Fruit fly (Drosophila melanogaster) whole organism, embryonic: ENCODE measurements around the gene CG42827.

Experiments
- Asciz ChIP-seq: fragments of 200-800 bp; sonication (Bioruptor generic); optimal IDR thresholded peaks from 2 replicates; lab custom pipeline; 2017; ENCODE audit warnings: missing biosample characterization, mild to moderate bottlenecking, missing genetic modification characterization, missing genetic modification reagents
- B-H2 ChIP-seq: fragments of 200-800 bp; sonication (Bioruptor generic); optimal IDR thresholded peaks from 2 replicates; lab custom pipeline; 2018; ENCODE audit warnings: missing biosample characterization, mild to moderate bottlenecking, missing genetic modification characterization
- BEAF-32 ChIP-seq: fragments of 200-800 bp; sonication (Bioruptor generic); optimal IDR thresholded peaks from 3 replicates; lab custom pipeline; 2017; ENCODE audit warnings: missing biosample characterization, missing genetic modification characterization, mild to moderate bottlenecking, moderate library complexity, missing genetic modification reagents
- Bgb ChIP-seq: fragments of 200-800 bp; sonication (Bioruptor generic); IDR thresholded peaks from 2 replicates; pipeline ENCODE4 v1.3.6; 2022; ENCODE audit warnings: missing biosample characterization, missing genetic modification characterization; ENCODE audit not compliant: partially characterized antibody
- CG10431 ChIP-seq: fragments of 200-800 bp; sonication (Bioruptor generic); optimal IDR thresholded peaks from 3 replicates; lab custom pipeline; 2018; ENCODE audit warnings: missing biosample characterization, mild to moderate bottlenecking, missing genetic modification characterization
- CG10959 ChIP-seq: fragments of 200-800 bp; sonication (Bioruptor generic); IDR thresholded peaks from 2 replicates; pipeline ENCODE4 v1.3.6; 2022; ENCODE audit warnings: missing biosample characterization, missing genetic modification characterization
- CG12659 ChIP-seq: fragments of 200-800 bp; sonication (Bioruptor generic); optimal IDR thresholded peaks from 3 replicates; lab custom pipeline; 2017; ENCODE audit warnings: mild to moderate bottlenecking, missing biosample characterization, missing genetic modification reagents, missing genetic modification characterization
- CG13287 ChIP-seq: fragments of 200-800 bp; sonication (Bioruptor generic); IDR thresholded peaks from 2 replicates; pipeline ENCODE4 v1.3.6; 2022; ENCODE audit warnings: missing biosample characterization, missing genetic modification characterization; ENCODE audit not compliant: partially characterized antibody
- CG13624 ChIP-seq: fragments of 200-800 bp; sonication (Bioruptor generic); optimal IDR thresholded peaks from 2 replicates; lab custom pipeline; 2016; ENCODE audit warnings: missing biosample characterization, missing genetic modification characterization
- CG14965 ChIP-seq: fragments of 200-800 bp; sonication (Bioruptor generic); optimal IDR thresholded peaks from 2 replicates; lab custom pipeline; 2016; ENCODE audit warnings: missing biosample characterization, missing genetic modification characterization, borderline replicate concordance
- CG18011 ChIP-seq: fragments of 200-800 bp; sonication (Bioruptor generic); optimal IDR thresholded peaks from 2 replicates; lab custom pipeline; 2017; ENCODE audit warnings: missing biosample characterization, missing genetic modification characterization, mild to moderate bottlenecking, moderate library complexity, missing genotype
- CG1832 ChIP-seq: fragments of 200-800 bp; sonication (Bioruptor generic); optimal IDR thresholded peaks from 2 replicates; lab custom pipeline; 2017; ENCODE audit warnings: missing biosample characterization, mild to moderate bottlenecking, missing genetic modification characterization, inconsistent platforms
- CG2712 ChIP-seq: fragments of 200-800 bp; optimal IDR thresholded peaks from 3 replicates; lab custom pipeline; 2019; ENCODE audit warnings: missing biosample characterization, mild to moderate bottlenecking, missing genetic modification characterization, moderate library complexity
- CG31224 ChIP-seq: fragments of 200-800 bp; sonication (Bioruptor generic); IDR thresholded peaks from 2 replicates; pipeline ENCODE4 v1.3.6; 2022; ENCODE audit warnings: missing biosample characterization, missing genetic modification characterization
- CG31365 ChIP-seq: fragments of 200-800 bp; sonication (Bioruptor generic); optimal IDR thresholded peaks from 2 replicates; lab custom pipeline; 2018; ENCODE audit warnings: missing biosample characterization, mild to moderate bottlenecking, missing genetic modification characterization
- CG3163 ChIP-seq: fragments of 200-800 bp; sonication (Bioruptor generic); optimal IDR thresholded peaks from 3 replicates; lab custom pipeline; 2016; ENCODE audit warnings: missing biosample characterization, missing genetic modification characterization
- CG34376 ChIP-seq: fragments of 200-800 bp; sonication (Bioruptor generic); optimal IDR thresholded peaks from 2 replicates; lab custom pipeline; 2018; ENCODE audit warnings: missing biosample characterization, mild to moderate bottlenecking, missing genetic modification characterization
- CG4617 ChIP-seq: fragments of 200-800 bp; sonication (Bioruptor generic); optimal IDR thresholded peaks from 3 replicates; lab custom pipeline; 2016; ENCODE audit warnings: missing biosample characterization, missing genetic modification characterization, borderline replicate concordance
- CG7928 ChIP-seq: fragments of 200-800 bp; sonication (Bioruptor generic); optimal IDR thresholded peaks from 2 replicates; lab custom pipeline; 2017; ENCODE audit warnings: missing biosample characterization, mild to moderate bottlenecking, missing genetic modification characterization
- CG8290 ChIP-seq, 3 experiments: fragments of 200-800 bp; sonication (Bioruptor generic); optimal IDR thresholded peaks; 2 replicates each; lab custom pipeline; 2016 to 2019; ENCODE audit warnings: missing biosample characterization in 3 of 3, missing genetic modification characterization in 3 of 3, mild to moderate bottlenecking in 2 of 3, moderate library complexity in 1 of 3
- CG9727 ChIP-seq: fragments of 200-800 bp; sonication (Bioruptor generic); optimal IDR thresholded peaks from 3 replicates; lab custom pipeline; 2017; ENCODE audit warnings: missing biosample characterization, mild to moderate bottlenecking, missing genetic modification characterization
- Camta ChIP-seq: fragments of 200-800 bp; sonication (Bioruptor generic); optimal IDR thresholded peaks from 2 replicates; lab custom pipeline; 2016; ENCODE audit warnings: missing biosample characterization, missing genetic modification characterization
- D ChIP-seq, 2 experiments: fragments of 200-800 bp in 1 of 2; fragments of >200 bp in 1 of 2; sonication (Bioruptor generic) in 1 of 2; optimal IDR thresholded peaks; 2 replicates in 1 of 2; 3 replicates in 1 of 2; lab custom pipeline; 2017; ENCODE audit warnings: mild to moderate bottlenecking in 1 of 2, missing biosample characterization in 1 of 2, missing genetic modification characterization in 1 of 2, missing genetic modification reagents in 1 of 2
- Dip3 ChIP-seq: fragments of 200-800 bp; sonication (Bioruptor generic); optimal IDR thresholded peaks from 3 replicates; lab custom pipeline; 2016; ENCODE audit warnings: missing biosample characterization, missing genetic modification characterization
- Dll ChIP-seq: fragments of 200-800 bp; sonication (Bioruptor generic); IDR thresholded peaks from 4 replicates; pipeline ENCODE4 v1.3.6; 2022; ENCODE audit warnings: missing biosample characterization, missing genetic modification characterization; ENCODE audit not compliant: partially characterized antibody
- HLH4C ChIP-seq: fragments of 200-800 bp; sonication (Bioruptor generic); IDR thresholded peaks from 3 replicates; pipeline ENCODE4 v1.3.6; 2022; ENCODE audit warnings: missing biosample characterization, missing genetic modification characterization; ENCODE audit not compliant: partially characterized antibody
- HLHmδ ChIP-seq: fragments of 200-800 bp; sonication (Bioruptor generic); optimal IDR thresholded peaks from 2 replicates; lab custom pipeline; 2018; ENCODE audit warnings: missing biosample characterization, mild to moderate bottlenecking, missing genetic modification characterization, moderate library complexity
- NfI ChIP-seq: fragments of 200-800 bp; sonication (Bioruptor generic); optimal IDR thresholded peaks from 3 replicates; lab custom pipeline; 2018; ENCODE audit warnings: missing biosample characterization, mild to moderate bottlenecking, missing genetic modification characterization, moderate library complexity
- YL-1 ChIP-seq: fragments of 200-800 bp; sonication (Bioruptor generic); optimal IDR thresholded peaks from 3 replicates; lab custom pipeline; 2017; ENCODE audit warnings: missing biosample characterization, mild to moderate bottlenecking, missing genetic modification characterization
- ara ChIP-seq: fragments of 200-800 bp; sonication (Bioruptor generic); IDR thresholded peaks from 2 replicates; pipeline ENCODE4 v1.3.6; 2022; ENCODE audit warnings: missing biosample characterization, missing genetic modification characterization
- bab2 ChIP-seq: fragments of 200-800 bp; sonication (Bioruptor generic); optimal IDR thresholded peaks from 2 replicates; lab custom pipeline; 2016; ENCODE audit warnings: missing biosample characterization, missing genetic modification characterization
- danr ChIP-seq: fragments of 200-800 bp; sonication (Bioruptor generic); IDR thresholded peaks from 2 replicates; pipeline ENCODE4 v1.3.6; 2022; ENCODE audit warnings: missing biosample characterization, missing genetic modification characterization
- en ChIP-seq: fragments of 200-800 bp; sonication (Bioruptor generic); optimal IDR thresholded peaks from 2 replicates; lab custom pipeline; 2016; ENCODE audit warnings: missing biosample characterization, missing genetic modification characterization
- ewg ChIP-seq: fragments of 200-800 bp; sonication (Bioruptor generic); optimal IDR thresholded peaks from 3 replicates; lab custom pipeline; 2017; ENCODE audit warnings: mild to moderate bottlenecking, missing biosample characterization, missing genetic modification reagents, missing genetic modification characterization
- fd64A ChIP-seq: fragments of 200-800 bp; sonication (Bioruptor generic); optimal IDR thresholded peaks from 3 replicates; lab custom pipeline; 2018; ENCODE audit warnings: missing biosample characterization, mild to moderate bottlenecking, missing genetic modification characterization
- ham ChIP-seq: fragments of 200-800 bp; sonication (Bioruptor generic); IDR thresholded peaks from 2 replicates; pipeline ENCODE4 v1.3.6; 2022; ENCODE audit warnings: missing biosample characterization, missing genetic modification characterization
- ind ChIP-seq: fragments of 200-800 bp; sonication (Bioruptor generic); optimal IDR thresholded peaks from 3 replicates; lab custom pipeline; 2016; ENCODE audit warnings: missing biosample characterization, missing genetic modification characterization
- lab ChIP-seq: fragments of 200-800 bp; sonication (Bioruptor generic); optimal IDR thresholded peaks from 3 replicates; lab custom pipeline; 2017; ENCODE audit warnings: missing biosample characterization, missing genetic modification characterization, mild to moderate bottlenecking, moderate library complexity, missing genetic modification reagents
- lilli ChIP-seq: fragments of 200-800 bp; sonication (Bioruptor generic); optimal IDR thresholded peaks from 3 replicates; lab custom pipeline; 2016; ENCODE audit warnings: missing biosample characterization, missing genetic modification characterization
- nerfin-1 ChIP-seq: fragments of 200-800 bp; sonication (Bioruptor generic); optimal IDR thresholded peaks from 3 replicates; lab custom pipeline; 2019; ENCODE audit warnings: missing biosample characterization, mild to moderate bottlenecking, missing genetic modification characterization, moderate library complexity
- ro ChIP-seq: fragments of 200-800 bp; sonication (Bioruptor generic); IDR thresholded peaks from 2 replicates; pipeline ENCODE4 v1.3.6; 2022; ENCODE audit warnings: missing biosample characterization, missing genetic modification characterization
- salm ChIP-seq: fragments of 200-800 bp; sonication (Bioruptor generic); optimal IDR thresholded peaks from 2 replicates; lab custom pipeline; 2018; ENCODE audit warnings: missing biosample characterization, mild to moderate bottlenecking, missing genetic modification characterization
- sqz ChIP-seq: fragments of 200-800 bp; sonication (Bioruptor generic); optimal IDR thresholded peaks from 3 replicates; lab custom pipeline; 2018; ENCODE audit warnings: missing biosample characterization, mild to moderate bottlenecking, missing genetic modification characterization
- tna ChIP-seq: fragments of 200-800 bp; sonication (Bioruptor generic); IDR thresholded peaks from 2 replicates; pipeline ENCODE4 v1.3.6; 2022; ENCODE audit warnings: missing biosample characterization, missing genetic modification characterization; ENCODE audit not compliant: partially characterized antibody
- trh ChIP-seq: fragments of 200-800 bp; sonication (Bioruptor generic); optimal IDR thresholded peaks from 2 replicates; lab custom pipeline; 2016; ENCODE audit warnings: missing biosample characterization, missing genetic modification characterization
- unpg ChIP-seq: fragments of 200-800 bp; sonication (Bioruptor generic); optimal IDR thresholded peaks from 3 replicates; lab custom pipeline; 2018; ENCODE audit warnings: missing biosample characterization, mild to moderate bottlenecking, missing genetic modification characterization, moderate library complexity
- zfh1 ChIP-seq: fragments of 200-800 bp; sonication (Bioruptor generic); IDR thresholded peaks from 3 replicates; pipeline ENCODE4 v1.3.6; 2022; ENCODE audit warnings: missing biosample characterization, missing genetic modification characterization

CG42827 gene

DNA sequence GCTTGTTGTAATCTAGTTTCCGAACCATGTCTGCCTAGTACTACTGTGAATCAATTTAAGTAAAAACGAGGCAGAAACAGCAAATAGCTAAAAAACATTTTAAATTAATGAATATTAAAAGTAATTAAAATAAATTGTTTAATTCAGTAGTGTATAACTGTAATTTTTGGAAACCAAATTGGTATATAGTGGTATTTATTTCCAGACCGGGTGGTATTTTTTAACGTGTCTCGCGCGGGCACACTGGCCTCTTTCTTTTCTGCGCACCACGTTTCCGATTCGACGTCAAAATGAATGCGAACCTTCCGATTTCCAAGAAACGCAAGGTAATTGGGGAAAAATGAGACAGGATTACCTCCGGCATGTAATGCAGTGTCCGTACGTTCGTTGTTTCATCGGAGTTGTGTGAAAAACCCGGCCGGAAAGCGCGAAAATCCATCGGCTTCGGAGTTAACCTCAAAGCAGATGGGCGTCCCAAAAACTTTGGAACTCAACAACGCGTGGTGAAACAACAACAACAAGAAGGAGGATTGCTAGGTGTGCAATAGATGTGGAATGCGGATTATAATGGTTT lies 14.1 kb upstream of the CG42827 start, which contains the start of gene RpS3 (continued):
- no peak for TF ChIP-seq ind
- peak; percentile 54 for TF ChIP-seq lab (GFP tag; lab: Kevin White, UChicago)
- TF ChIP-seq Camta: peak; percentile 1
- no peak for TF ChIP-seq ara (GFP tag; lab: Robert Waterston, UW)
- no peak for TF ChIP-seq HLH4C (GFP tag; lab: Robert Waterston, UW)
- no peak for TF ChIP-seq en (GFP tag; lab: Kevin White, UChicago)
- TF ChIP-seq unpg: peak; percentile 2
- peak; percentile 11 for TF ChIP-seq Asciz (GFP tag; lab: Kevin White, UChicago)
- peak; percentile 94 for TF ChIP-seq CG2712 (tag; lab: Kevin White, UChicago)
- TF ChIP-seq trh (GFP tag; lab: Kevin White, UChicago): no peak
- TF ChIP-seq Dll: 0 out of 4 replicates have a peak, but pooled peaks have one; percentile 29
- TF ChIP-seq sqz (GFP tag; lab: Kevin White, UChicago): no peak
- TF ChIP-seq CG14965 (GFP tag; lab: Kevin White, UChicago): no peak
- peak; percentile 7 for TF ChIP-seq CG18011
- peak; percentile 50 for TF ChIP-seq CG12659
- peak; percentile 23 for TF ChIP-seq CG8290 (GFP tag; optimal IDR thresholded peaks at IDR 0.05; lab: Kevin White, UChicago)
- peak in 1 of 2 experiments; percentile 50 for TF ChIP-seq CG8290 (tag; optimal IDR thresholded peaks at IDR 0.05; lab: Kevin White, UChicago)
- TF ChIP-seq Bgb: no peak; the same call in 1 of the 2 replicates
- peak; percentile 78 for TF ChIP-seq ewg (GFP tag; lab: Kevin White, UChicago)
- no peak for TF ChIP-seq CG31365 (tag; lab: Kevin White, UChicago)
- TF ChIP-seq CG34376: peak; percentile 58
- TF ChIP-seq ham (GFP tag; lab: Robert Waterston, UW): no peak
- TF ChIP-seq CG10431 (GFP tag; lab: Kevin White, UChicago): peak; percentile 34
- TF ChIP-seq CG10959 (GFP tag; lab: Robert Waterston, UW): no peak
- peak; percentile 37 for TF ChIP-seq BEAF-32 (GFP tag; lab: Kevin White, UChicago)
- TF ChIP-seq CG31224 (GFP tag; lab: Robert Waterston, UW): no peak
- peak; percentile 30 for TF ChIP-seq NfI
- no peak for TF ChIP-seq CG7928 (GFP tag; lab: Kevin White, UChicago)
- no peak for TF ChIP-seq ro (GFP tag; lab: Robert Waterston, UW)
- TF ChIP-seq HLHmδ (GFP tag; lab: Kevin White, UChicago): no peak
- no peak for TF ChIP-seq danr (GFP tag; lab: Robert Waterston, UW)
- TF ChIP-seq CG3163 (GFP tag; lab: Kevin White, UChicago): no peak
- no peak for TF ChIP-seq fd64A (GFP tag; lab: Kevin White, UChicago)
- peak; percentile 42 for TF ChIP-seq B-H2
- TF ChIP-seq CG1832: no peak
- peak; percentile 69 for TF ChIP-seq nerfin-1
- TF ChIP-seq CG13624 (GFP tag; lab: Kevin White, UChicago): peak; percentile 39
- TF ChIP-seq YL-1 (GFP tag; lab: Kevin White, UChicago): peak; percentile 99
- TF ChIP-seq lilli (GFP tag; lab: Kevin White, UChicago): no peak
- TF ChIP-seq zfh1 (GFP tag; lab: Robert Waterston, UW): 0 out of 3 replicates have a peak, but pooled peaks have one; percentile 13
- TF ChIP-seq bab2: no peak
- TF ChIP-seq D (optimal IDR thresholded peaks at IDR 0.05; lab: Kevin White, UChicago): peak; percentile 2
- TF ChIP-seq D (GFP tag; optimal IDR thresholded peaks at IDR 0.05; lab: Kevin White, UChicago): no peak
- TF ChIP-seq Dip3 (GFP tag; lab: Kevin White, UChicago): no peak
- peak; percentile 30 for TF ChIP-seq CG4617 (GFP tag; lab: Kevin White, UChicago)
- peak; percentile 14 for TF ChIP-seq salm (tag; lab: Kevin White, UChicago)
- TF ChIP-seq CG13287 (GFP tag; lab: Robert Waterston, UW): peak; percentile 53
- TF ChIP-seq tna: 0 out of 2 replicates have a peak, but pooled peaks have one; percentile 17
- peak; percentile 32 for TF ChIP-seq CG9727 (GFP tag; lab: Kevin White, UChicago)
